Fruit fly (Drosophila melanogaster): Measurements from ENCODE around the gene CG45116.

dm6 chr3L:22737732-22738611 lies 38.7 kb downstream of the CG45116 start, which contains the start of gene CG11241:
- TF ChIP-seq h (GFP tag; optimal IDR thresholded peaks at IDR 0.05) (peak; percentile 26), Vsx2 (GFP tag; optimal IDR thresholded peaks at IDR 0.05; ENCODE audit: partially characterized antibody) (no peak), sv (GFP tag; optimal IDR thresholded peaks at IDR 0.05) (no peak), Hr78 (GFP tag; optimal IDR thresholded peaks at IDR 0.05) (no peak), usp (GFP tag; optimal IDR thresholded peaks at IDR 0.05) (no peak), fru (GFP tag; optimal IDR thresholded peaks at IDR 0.05) (peak; percentile 44)
